Fruit fly (Drosophila melanogaster) whole organism, embryonic: ENCODE results near the gene Rad60.

Experiments used
- BtbVII ChIP-seq: fragments of 200-800 bp; sonication (Bioruptor generic); optimal IDR thresholded peaks from 3 replicates; lab custom pipeline; 2017; ENCODE audit warnings: missing biosample characterization, mild to moderate bottlenecking, missing genetic modification characterization
- Bteb2 ChIP-seq: fragments of 200-800 bp; sonication (Bioruptor generic); optimal IDR thresholded peaks from 2 replicates; lab custom pipeline; 2016; ENCODE audit warnings: missing biosample characterization, missing genetic modification characterization
- CG10147 ChIP-seq: fragments of 200-800 bp; sonication (Bioruptor generic); optimal IDR thresholded peaks from 2 replicates; lab custom pipeline; 2019; ENCODE audit warnings: missing biosample characterization, mild to moderate bottlenecking, missing genetic modification characterization, moderate library complexity
- CG10209 ChIP-seq: fragments of 200-800 bp; sonication (Bioruptor generic); optimal IDR thresholded peaks from 3 replicates; lab custom pipeline; 2017; ENCODE audit warnings: missing biosample characterization, mild to moderate bottlenecking, missing genetic modification characterization, missing genetic modification reagents
- CG11085 ChIP-seq: fragments of 200-800 bp; sonication (Bioruptor generic); IDR thresholded peaks from 2 replicates; pipeline ENCODE4 v1.3.6; 2022; ENCODE audit warnings: missing biosample characterization, missing genetic modification characterization
- CG11456 ChIP-seq: fragments of 200-800 bp; sonication (Bioruptor generic); IDR thresholded peaks from 3 replicates; pipeline ENCODE4 v1.3.6; 2022; ENCODE audit warnings: missing biosample characterization, missing genetic modification characterization
- CG12071 ChIP-seq: fragments of 200-800 bp; sonication (Bioruptor generic); optimal IDR thresholded peaks from 3 replicates; lab custom pipeline; 2018; ENCODE audit warnings: missing biosample characterization, mild to moderate bottlenecking, missing genetic modification characterization
- CG12104 ChIP-seq: fragments of 200-800 bp; sonication (Bioruptor generic); optimal IDR thresholded peaks from 3 replicates; lab custom pipeline; 2016; ENCODE audit warnings: missing biosample characterization, missing genetic modification characterization
- CG1832 ChIP-seq: fragments of 200-800 bp; sonication (Bioruptor generic); optimal IDR thresholded peaks from 2 replicates; lab custom pipeline; 2017; ENCODE audit warnings: missing biosample characterization, mild to moderate bottlenecking, missing genetic modification characterization, inconsistent platforms
- CG2116 ChIP-seq: fragments of 200-800 bp; sonication (Bioruptor generic); optimal IDR thresholded peaks from 3 replicates; lab custom pipeline; 2018; ENCODE audit warnings: missing biosample characterization, mild to moderate bottlenecking, missing genetic modification characterization
- CG2712 ChIP-seq: fragments of 200-800 bp; optimal IDR thresholded peaks from 3 replicates; lab custom pipeline; 2019; ENCODE audit warnings: missing biosample characterization, mild to moderate bottlenecking, missing genetic modification characterization, moderate library complexity
- CG32772 ChIP-seq: fragments of 200-800 bp; sonication (Bioruptor generic); IDR thresholded peaks from 2 replicates; pipeline ENCODE4 v1.3.6; 2022; ENCODE audit warnings: missing biosample characterization, missing genetic modification characterization
- CG7745 ChIP-seq: fragments of 200-800 bp; sonication (Bioruptor generic); optimal IDR thresholded peaks from 2 replicates; lab custom pipeline; 2018; ENCODE audit warnings: missing biosample characterization, mild to moderate bottlenecking, missing genetic modification characterization, moderate library complexity
- CG7839 ChIP-seq: fragments of 200-800 bp; sonication (Bioruptor generic); optimal IDR thresholded peaks from 3 replicates; lab custom pipeline; 2018; ENCODE audit warnings: missing biosample characterization, mild to moderate bottlenecking, missing genetic modification characterization, moderate library complexity
- CG8924 ChIP-seq: fragments of 200-800 bp; optimal IDR thresholded peaks from 3 replicates; lab custom pipeline; 2019; ENCODE audit warnings: missing biosample characterization, mild to moderate bottlenecking, missing genetic modification characterization, moderate library complexity
- CG8944 ChIP-seq: fragments of 200-800 bp; sonication (Bioruptor generic); optimal IDR thresholded peaks from 3 replicates; lab custom pipeline; 2016; ENCODE audit warnings: missing biosample characterization, missing genetic modification characterization
- CG9727 ChIP-seq: fragments of 200-800 bp; sonication (Bioruptor generic); optimal IDR thresholded peaks from 3 replicates; lab custom pipeline; 2017; ENCODE audit warnings: missing biosample characterization, mild to moderate bottlenecking, missing genetic modification characterization
- Camta ChIP-seq: fragments of 200-800 bp; sonication (Bioruptor generic); optimal IDR thresholded peaks from 2 replicates; lab custom pipeline; 2016; ENCODE audit warnings: missing biosample characterization, missing genetic modification characterization
- CoRest ChIP-seq: fragments of 200-800 bp; sonication (Bioruptor generic); optimal IDR thresholded peaks from 3 replicates; lab custom pipeline; 2018; ENCODE audit warnings: missing biosample characterization, mild to moderate bottlenecking, missing genetic modification characterization, moderate library complexity
- Dip3 ChIP-seq: fragments of 200-800 bp; sonication (Bioruptor generic); optimal IDR thresholded peaks from 3 replicates; lab custom pipeline; 2016; ENCODE audit warnings: missing biosample characterization, missing genetic modification characterization
- Doc2 ChIP-seq: fragments of 200-800 bp; sonication (Bioruptor generic); IDR thresholded peaks from 2 replicates; pipeline ENCODE4 v1.3.6; 2022; ENCODE audit warnings: missing biosample characterization, missing genetic modification characterization
- H15 ChIP-seq: fragments of 200-800 bp; sonication (Bioruptor generic); IDR thresholded peaks from 3 replicates; pipeline ENCODE4 v1.3.6; 2022; ENCODE audit warnings: missing biosample characterization, missing genetic modification characterization
- Jarid2 ChIP-seq: fragments of 200-800 bp; sonication (Bioruptor generic); optimal IDR thresholded peaks from 3 replicates; lab custom pipeline; 2017; ENCODE audit warnings: mild to moderate bottlenecking, missing biosample characterization, missing genetic modification reagents, missing genetic modification characterization
- Myb ChIP-seq: fragments of 200-800 bp; sonication (Bioruptor generic); optimal IDR thresholded peaks from 2 replicates; lab custom pipeline; 2016; ENCODE audit warnings: missing biosample characterization, missing genetic modification characterization
- Opbp ChIP-seq: fragments of 200-800 bp; sonication (Bioruptor generic); IDR thresholded peaks from 3 replicates; pipeline ENCODE4 v1.3.6; 2022; ENCODE audit warnings: missing biosample characterization, missing genetic modification characterization; ENCODE audit not compliant: partially characterized antibody
- Rfx ChIP-seq: fragments of 200-800 bp; sonication (Bioruptor generic); IDR thresholded peaks from 2 replicates; pipeline ENCODE4 v1.3.6; 2022; ENCODE audit warnings: missing biosample characterization, missing genetic modification characterization
- Tbp ChIP-seq: fragments of >200 bp; optimal IDR thresholded peaks from 2 replicates; lab custom pipeline; 2018; ENCODE audit warnings: missing biosample characterization, missing genetic modification characterization
- Usf ChIP-seq: fragments of 200-800 bp; sonication (Bioruptor generic); optimal IDR thresholded peaks from 2 replicates; lab custom pipeline; 2017; ENCODE audit warnings: missing genotype, missing biosample characterization, missing genetic modification characterization
- Xbp1 ChIP-seq: fragments of 200-800 bp; sonication (Bioruptor generic); optimal IDR thresholded peaks from 3 replicates; lab custom pipeline; 2016; ENCODE audit warnings: missing biosample characterization, mild to moderate bottlenecking, missing genetic modification characterization
- ase ChIP-seq: fragments of 200-800 bp; sonication (Bioruptor generic); IDR thresholded peaks from 3 replicates; pipeline ENCODE4 v1.3.6; 2022; ENCODE audit warnings: missing biosample characterization, missing genetic modification characterization
- ci ChIP-seq: fragments of 200-800 bp; sonication (Bioruptor generic); IDR thresholded peaks from 3 replicates; pipeline ENCODE4 v1.3.6; 2022; ENCODE audit warnings: missing biosample characterization, missing genetic modification characterization
- da ChIP-seq: fragments of 200-800 bp; sonication (Bioruptor generic); optimal IDR thresholded peaks from 2 replicates; lab custom pipeline; 2016; ENCODE audit warnings: missing biosample characterization, missing genetic modification characterization
- inv ChIP-seq: fragments of 200-800 bp; sonication (Bioruptor generic); IDR thresholded peaks from 2 replicates; pipeline ENCODE4 v1.3.6; 2022; ENCODE audit warnings: missing biosample characterization, missing genetic modification characterization; ENCODE audit not compliant: partially characterized antibody
- pan ChIP-seq, 4 experiments: fragments of >200 bp in 3 of 4; fragments of 200-800 bp in 1 of 4; sonication (Bioruptor generic) in 1 of 4; optimal IDR thresholded peaks in 3 of 4; IDR thresholded peaks in 1 of 4; 2 replicates each; pipeline versions ENCODE4 v1.3.6 to Lab custom; 2017 to 2022; ENCODE audit warnings: missing biosample characterization in 2 of 4, missing genetic modification characterization in 2 of 4, mixed read lengths in 1 of 4
- peb ChIP-seq: fragments of 200-800 bp; sonication (Bioruptor generic); IDR thresholded peaks from 2 replicates; pipeline ENCODE4 v1.3.6; 2022; ENCODE audit warnings: missing biosample characterization, missing genetic modification characterization
- pzg ChIP-seq: fragments of 200-800 bp; sonication (Bioruptor generic); optimal IDR thresholded peaks from 3 replicates; lab custom pipeline; 2018; ENCODE audit warnings: missing biosample characterization, mild to moderate bottlenecking, missing genetic modification characterization, moderate library complexity
- repo ChIP-seq: fragments of 200-800 bp; sonication (Bioruptor generic); optimal IDR thresholded peaks from 2 replicates; lab custom pipeline; 2016; ENCODE audit warnings: missing biosample characterization, missing genetic modification characterization
- sim ChIP-seq: fragments of 200-800 bp; sonication (Bioruptor generic); IDR thresholded peaks from 2 replicates; pipeline ENCODE4 v1.3.6; 2022; ENCODE audit warnings: missing biosample characterization, missing genetic modification characterization
- sisA ChIP-seq: fragments of 200-800 bp; sonication (Bioruptor generic); IDR thresholded peaks from 2 replicates; pipeline ENCODE4 v1.3.6; 2022; ENCODE audit warnings: missing biosample characterization, missing genetic modification characterization
- slp2 ChIP-seq: fragments of 200-800 bp; sonication (Bioruptor generic); optimal IDR thresholded peaks from 2 replicates; lab custom pipeline; 2016; ENCODE audit warnings: missing biosample characterization, missing genetic modification characterization
- sqz ChIP-seq: fragments of 200-800 bp; sonication (Bioruptor generic); optimal IDR thresholded peaks from 3 replicates; lab custom pipeline; 2018; ENCODE audit warnings: missing biosample characterization, mild to moderate bottlenecking, missing genetic modification characterization
- tgo ChIP-seq: fragments of 200-800 bp; sonication (Bioruptor generic); IDR thresholded peaks from 3 replicates; pipeline ENCODE4 v1.3.6; 2022; ENCODE audit warnings: missing biosample characterization, missing genetic modification characterization
- tio ChIP-seq: fragments of 200-800 bp; sonication (Bioruptor generic); optimal IDR thresholded peaks from 2 replicates; lab custom pipeline; 2017; ENCODE audit warnings: missing biosample characterization, missing genetic modification characterization, inconsistent platforms
- toy ChIP-seq: fragments of 200-800 bp; sonication (Bioruptor generic); IDR thresholded peaks from 2 replicates; pipeline ENCODE4 v1.3.6; 2022; ENCODE audit warnings: missing biosample characterization, missing genetic modification characterization
- trh ChIP-seq: fragments of 200-800 bp; sonication (Bioruptor generic); optimal IDR thresholded peaks from 2 replicates; lab custom pipeline; 2016; ENCODE audit warnings: missing biosample characterization, missing genetic modification characterization
- usp ChIP-seq: fragments of >200 bp; optimal IDR thresholded peaks from 2 replicates; lab custom pipeline; 2017; ENCODE audit warnings: missing biosample characterization, missing genetic modification characterization
- vvl ChIP-seq: fragments of 200-800 bp; sonication (Bioruptor generic); IDR thresholded peaks from 2 replicates; pipeline ENCODE4 v1.3.6; 2022; ENCODE audit warnings: missing biosample characterization, missing genetic modification characterization
- z ChIP-seq: fragments of 200-800 bp; sonication (Bioruptor generic); IDR thresholded peaks from 3 replicates; pipeline ENCODE4 v1.3.6; 2022; ENCODE audit warnings: missing biosample characterization, missing genetic modification characterization
- zen2 ChIP-seq: fragments of 200-800 bp; sonication (Bioruptor generic); IDR thresholded peaks from 3 replicates; pipeline ENCODE4 v1.3.6; 2022; ENCODE audit warnings: missing biosample characterization, missing genetic modification characterization; ENCODE audit not compliant: partially characterized antibody
- zfh2 ChIP-seq: fragments of 200-800 bp; sonication (Bioruptor generic); optimal IDR thresholded peaks from 2 replicates; lab custom pipeline; 2016; ENCODE audit warnings: missing biosample characterization, missing genetic modification characterization

Rad60 gene

dm6 chr3R:23214603-23215433 is 36.5 kb downstream of the Rad60 start:
- no peak for TF ChIP-seq CG8944
- no peak for TF ChIP-seq ci (GFP tag; lab: Robert Waterston, UW)
- TF ChIP-seq CG1832 (GFP tag; lab: Kevin White, UChicago) = no peak
- peak; percentile 13 for TF ChIP-seq BtbVII (GFP tag; lab: Kevin White, UChicago)
- TF ChIP-seq Xbp1 = no peak
- no peak for TF ChIP-seq CG11085 (GFP tag; lab: Robert Waterston, UW)
- TF ChIP-seq sqz = peak; percentile 95
- TF ChIP-seq Doc2 (GFP tag; lab: Robert Waterston, UW) = no peak
- TF ChIP-seq tgo (GFP tag; lab: Robert Waterston, UW) = no peak
- TF ChIP-seq zen2 (GFP tag; lab: Robert Waterston, UW) = peak; percentile 11; the same call in 1 of the 3 replicates
- TF ChIP-seq Opbp = peak; percentile 30; the same call in 1 of the 3 replicates
- no peak for TF ChIP-seq Bteb2
- TF ChIP-seq sisA = no peak
- TF ChIP-seq vvl (GFP tag; lab: Robert Waterston, UW) = peak; percentile 24; the same call in 1 of the 2 replicates
- no peak for TF ChIP-seq CG9727 (GFP tag; lab: Kevin White, UChicago)
- TF ChIP-seq Dip3 (GFP tag; lab: Kevin White, UChicago) = no peak
- TF ChIP-seq Jarid2 (GFP tag; lab: Kevin White, UChicago) = no peak
- TF ChIP-seq CG10209 = no peak
- TF ChIP-seq pan (optimal IDR thresholded peaks at IDR 0.05; lab: Kevin White, UChicago) = no peak
- no peak for TF ChIP-seq pan (GFP tag; optimal IDR thresholded peaks at IDR 0.05 in 1 of 2, IDR thresholded peaks at IDR 0.05 in 1 of 2)
- no peak for TF ChIP-seq CG12071 (GFP tag; lab: Kevin White, UChicago)
- peak; percentile 24 for TF ChIP-seq CG2712
- no peak for TF ChIP-seq H15 (GFP tag; lab: Robert Waterston, UW)
- no peak for TF ChIP-seq Camta (GFP tag; lab: Kevin White, UChicago)
- no peak for TF ChIP-seq usp (GFP tag; lab: Kevin White, UChicago)
- TF ChIP-seq ase (GFP tag; lab: Robert Waterston, UW) = no peak
- no peak for TF ChIP-seq zfh2 (GFP tag; lab: Kevin White, UChicago)
- TF ChIP-seq trh = no peak
- TF ChIP-seq pzg (GFP tag; lab: Kevin White, UChicago) = peak; percentile 89
- no peak for TF ChIP-seq Rfx (GFP tag; lab: Robert Waterston, UW)
- no peak for TF ChIP-seq CoRest (tag; lab: Kevin White, UChicago)
- no peak for TF ChIP-seq CG11456
- TF ChIP-seq sim (GFP tag; lab: Robert Waterston, UW) = no peak
- TF ChIP-seq CG12104 (GFP tag; lab: Kevin White, UChicago) = no peak
- no peak for TF ChIP-seq CG7839 (tag; lab: Kevin White, UChicago)
- no peak for TF ChIP-seq CG32772 (GFP tag; lab: Robert Waterston, UW)
- no peak for TF ChIP-seq CG8924 (tag; lab: Kevin White, UChicago)
- no peak for TF ChIP-seq toy (GFP tag; lab: Robert Waterston, UW)
- TF ChIP-seq repo (GFP tag; lab: Kevin White, UChicago) = no peak
- no peak for TF ChIP-seq peb (GFP tag; lab: Robert Waterston, UW)
- peak; percentile 94 for TF ChIP-seq CG7745 (tag; lab: Kevin White, UChicago)
- no peak for TF ChIP-seq slp2 (GFP tag; lab: Kevin White, UChicago)
- TF ChIP-seq z (GFP tag; lab: Robert Waterston, UW) = no peak
- TF ChIP-seq CG10147 = no peak
- TF ChIP-seq da = no peak
- TF ChIP-seq CG2116 (GFP tag; lab: Kevin White, UChicago) = peak; percentile 88
- TF ChIP-seq tio = no peak
- TF ChIP-seq inv (GFP tag; lab: Robert Waterston, UW) = no peak
- TF ChIP-seq Usf (GFP tag; lab: Kevin White, UChicago) = no peak
- TF ChIP-seq Tbp (GFP tag; lab: Kevin White, UChicago) = no peak
- peak; percentile 91 for TF ChIP-seq Myb (GFP tag; lab: Kevin White, UChicago)
